Fruit fly (Drosophila melanogaster) whole organism, pupa: Measurements from ENCODE around the gene Acp36DE.

Experiments used
- CG10348 ChIP-seq: fragments of 200-800 bp; sonication (Bioruptor generic); IDR thresholded peaks from 2 replicates; pipeline ENCODE4 v1.3.6; 2022; ENCODE audit warnings: missing biosample characterization, missing genetic modification characterization
- CG12605 ChIP-seq: fragments of 200-800 bp; sonication (Bioruptor generic); IDR thresholded peaks from 2 replicates; pipeline ENCODE4 v1.3.6; 2022; ENCODE audit warnings: missing biosample characterization, missing genetic modification characterization
- CG13204 ChIP-seq: fragments of 200-800 bp; sonication (Bioruptor generic); optimal IDR thresholded peaks from 2 replicates; lab custom pipeline; 2018; ENCODE audit warnings: missing biosample characterization, mild to moderate bottlenecking, missing genetic modification characterization, moderate library complexity
- CG14655 ChIP-seq: fragments of 200-800 bp; sonication (Bioruptor generic); optimal IDR thresholded peaks from 3 replicates; lab custom pipeline; 2017; ENCODE audit warnings: mild to moderate bottlenecking, missing biosample characterization, missing genetic modification reagents, missing genetic modification characterization
- CG15710 ChIP-seq: fragments of 200-800 bp; sonication (Bioruptor generic); optimal IDR thresholded peaks from 2 replicates; lab custom pipeline; 2018; ENCODE audit warnings: missing biosample characterization, mild to moderate bottlenecking, missing genetic modification characterization, moderate library complexity
- CG17806 ChIP-seq: fragments of 200-800 bp; sonication (Bioruptor generic); optimal IDR thresholded peaks from 2 replicates; lab custom pipeline; 2018; ENCODE audit warnings: missing biosample characterization, mild to moderate bottlenecking, missing genetic modification characterization, moderate library complexity
- CG32121 ChIP-seq: fragments of 200-800 bp; sonication (Bioruptor generic); IDR thresholded peaks from 2 replicates; pipeline ENCODE4 v1.3.6; 2022; ENCODE audit warnings: missing biosample characterization, missing genetic modification characterization
- CG34367 ChIP-seq: fragments of 200-800 bp; sonication (Bioruptor generic); optimal IDR thresholded peaks from 2 replicates; lab custom pipeline; 2018; ENCODE audit warnings: missing biosample characterization, mild to moderate bottlenecking, missing genetic modification characterization
- CG4496 ChIP-seq: fragments of 200-800 bp; sonication (Bioruptor generic); IDR thresholded peaks from 3 replicates; pipeline ENCODE4 v1.3.6; 2022; ENCODE audit warnings: missing biosample characterization, missing genetic modification characterization
- CG8159 ChIP-seq: fragments of 200-800 bp; sonication (Bioruptor generic); optimal IDR thresholded peaks from 3 replicates; lab custom pipeline; 2018; ENCODE audit warnings: missing biosample characterization, mild to moderate bottlenecking, missing genetic modification characterization, moderate library complexity
- CG8301 ChIP-seq: fragments of 200-800 bp; sonication (Bioruptor generic); optimal IDR thresholded peaks from 2 replicates; lab custom pipeline; 2018; ENCODE audit warnings: missing biosample characterization, mild to moderate bottlenecking, missing genetic modification characterization
- CG9948 ChIP-seq: fragments of 200-800 bp; sonication (Bioruptor generic); optimal IDR thresholded peaks from 2 replicates; lab custom pipeline; 2018; ENCODE audit warnings: missing biosample characterization, mild to moderate bottlenecking, missing genetic modification characterization, moderate library complexity
- D1 ChIP-seq: fragments of 200-800 bp; sonication (Bioruptor generic); optimal IDR thresholded peaks from 2 replicates; lab custom pipeline; 2018; ENCODE audit warnings: missing biosample characterization, mild to moderate bottlenecking, missing genetic modification characterization, moderate library complexity
- EcR ChIP-seq: fragments of 200-800 bp; sonication (Bioruptor generic); optimal IDR thresholded peaks from 3 replicates; lab custom pipeline; 2019; ENCODE audit warnings: missing biosample characterization, missing genetic modification characterization, mild to moderate bottlenecking, moderate library complexity, missing genetic modification reagents
- Ets98B ChIP-seq: fragments of 200-800 bp; sonication (Bioruptor generic); IDR thresholded peaks from 2 replicates; pipeline ENCODE4 v1.3.6; 2022; ENCODE audit warnings: missing biosample characterization, missing genetic modification characterization
- Pif1A ChIP-seq: fragments of 200-800 bp; sonication (Bioruptor generic); optimal IDR thresholded peaks from 3 replicates; lab custom pipeline; 2016; ENCODE audit warnings: missing biosample characterization, missing genetic modification characterization
- Pif1B ChIP-seq: fragments of 200-800 bp; sonication (Bioruptor generic); optimal IDR thresholded peaks from 3 replicates; lab custom pipeline; 2016; ENCODE audit warnings: missing biosample characterization, missing genetic modification characterization
- Snoo ChIP-seq: fragments of 200-800 bp; sonication (Bioruptor generic); optimal IDR thresholded peaks from 3 replicates; lab custom pipeline; 2017; ENCODE audit warnings: missing biosample characterization, mild to moderate bottlenecking, missing genetic modification characterization, inconsistent platforms
- fd96Ca ChIP-seq: fragments of 200-800 bp; sonication (Bioruptor generic); IDR thresholded peaks from 3 replicates; pipeline ENCODE4 v1.3.6; 2022; ENCODE audit warnings: missing biosample characterization, missing genetic modification characterization
- gl ChIP-seq: fragments of 200-800 bp; sonication (Bioruptor generic); optimal IDR thresholded peaks from 2 replicates; lab custom pipeline; 2018; ENCODE audit warnings: missing biosample characterization, mild to moderate bottlenecking, missing genetic modification characterization
- rn ChIP-seq: fragments of 200-800 bp; sonication (Bioruptor generic); IDR thresholded peaks from 2 replicates; pipeline ENCODE4 v1.3.6; 2022; ENCODE audit warnings: missing biosample characterization, missing genetic modification characterization

The Acp36DE gene

dm6 chr2L:18328737-18329136 lies 30.1 kb downstream of the Acp36DE start:
- TF ChIP-seq CG9948 (tag; lab: Kevin White, UChicago) (peak; percentile 58), CG8301 (tag; lab: Kevin White, UChicago) (peak; percentile 77), EcR (GFP tag; lab: Kevin White, UChicago) (no peak), rn (peak; percentile 71), CG4496 (GFP tag; lab: Robert Waterston, UW) (peak; percentile 91), CG13204 (GFP tag; lab: Kevin White, UChicago) (no peak), D1 (no peak), CG34367 (peak; percentile 21), CG17806 (tag; lab: Kevin White, UChicago) (peak; percentile 60), CG14655 (GFP tag; lab: Kevin White, UChicago) (peak; percentile 76), CG32121 (GFP tag; lab: Robert Waterston, UW) (peak; percentile 71), Snoo (peak; percentile 29), gl (tag; lab: Kevin White, UChicago) (no peak), Pif1B (GFP tag; lab: Kevin White, UChicago) (peak; percentile 24), fd96Ca (GFP tag; lab: Robert Waterston, UW) (peak; percentile 88), CG15710 (tag; lab: Kevin White, UChicago) (peak; percentile 44), Ets98B (peak; percentile 71), Pif1A (GFP tag; lab: Kevin White, UChicago) (peak; percentile 62), CG8159 (tag; lab: Kevin White, UChicago) (peak; percentile 44), CG10348 (GFP tag; lab: Robert Waterston, UW) (no peak), CG12605 (peak; percentile 35; the same call in 1 of the 2 replicates)

dm6 chr2L:18327592-18328078 lies 31.2 kb downstream of the Acp36DE start:
- TF ChIP-seq EcR (GFP tag; lab: Kevin White, UChicago) = no peak
- TF ChIP-seq CG13204 (GFP tag; lab: Kevin White, UChicago) = peak; percentile 83
- no peak; the same call in none of the 2 replicates for TF ChIP-seq rn
- peak; percentile 86 for TF ChIP-seq CG8159 (tag; lab: Kevin White, UChicago)
- peak; percentile 78 for TF ChIP-seq CG17806 (tag; lab: Kevin White, UChicago)
- peak; percentile 79 for TF ChIP-seq Snoo
- peak; percentile 84 for TF ChIP-seq CG15710 (tag; lab: Kevin White, UChicago)
- peak; percentile 30 for TF ChIP-seq CG14655 (GFP tag; lab: Kevin White, UChicago)
- peak; percentile 62 for TF ChIP-seq Ets98B
- TF ChIP-seq D1 = peak; percentile 27
- TF ChIP-seq CG10348 (GFP tag; lab: Robert Waterston, UW) = no peak; the same call in 1 of the 2 replicates
- peak; percentile 70 for TF ChIP-seq CG9948 (tag; lab: Kevin White, UChicago)
- TF ChIP-seq CG32121 (GFP tag; lab: Robert Waterston, UW) = peak; percentile 69
- peak; percentile 83; the same call in 1 of the 2 replicates for TF ChIP-seq CG12605
- TF ChIP-seq CG34367 = peak; percentile 87
- TF ChIP-seq gl (tag; lab: Kevin White, UChicago) = peak; percentile 86
- TF ChIP-seq Pif1A (GFP tag; lab: Kevin White, UChicago) = peak; percentile 89
- no peak for TF ChIP-seq CG8301 (tag; lab: Kevin White, UChicago)
- TF ChIP-seq CG4496 (GFP tag; lab: Robert Waterston, UW) = peak; percentile 83
- TF ChIP-seq Pif1B (GFP tag; lab: Kevin White, UChicago) = peak; percentile 90
- peak; percentile 63; the same call in 1 of the 3 replicates for TF ChIP-seq fd96Ca (GFP tag; lab: Robert Waterston, UW)

- TF ChIP-seq fd96Ca (GFP tag; lab: Robert Waterston, UW) = no peak
- peak; percentile 70 for TF ChIP-seq EcR (GFP tag; lab: Kevin White, UChicago)
- no peak for TF ChIP-seq gl (tag; lab: Kevin White, UChicago)
Observed at dm6 chr2L:18327007-18327406, 31.8 kb downstream of the Acp36DE start.

DNA sequence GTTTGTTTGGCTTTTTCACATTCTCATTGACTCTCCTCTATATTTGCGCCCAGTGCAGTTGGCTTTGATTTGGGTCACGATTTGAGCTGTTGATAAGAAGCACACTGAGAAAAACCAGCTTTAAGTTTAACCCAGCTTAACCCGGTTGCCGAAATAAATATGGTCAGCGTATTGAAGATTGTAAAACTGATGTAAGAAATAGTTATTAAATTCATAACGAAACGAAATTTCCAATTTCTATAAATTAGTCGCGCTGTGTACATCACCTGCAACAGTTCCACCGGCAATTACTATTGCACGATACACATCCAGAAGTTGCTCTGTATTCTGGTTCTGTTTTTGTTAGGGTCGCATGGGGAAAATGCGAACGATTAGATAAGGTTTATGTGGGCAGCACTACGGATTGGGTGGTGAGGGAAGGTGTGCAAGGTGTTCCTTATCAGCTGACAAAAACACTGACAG lies 33.7 kb downstream of the Acp36DE start:
- TF ChIP-seq CG17806 (tag; lab: Kevin White, UChicago) = peak; percentile 44
- no peak for TF ChIP-seq EcR (GFP tag; lab: Kevin White, UChicago)
- TF ChIP-seq CG10348 (GFP tag; lab: Robert Waterston, UW) = no peak
- peak; percentile 9 for TF ChIP-seq CG34367
- TF ChIP-seq Pif1B (GFP tag; lab: Kevin White, UChicago) = no peak
- peak; percentile 63 for TF ChIP-seq CG14655 (GFP tag; lab: Kevin White, UChicago)
- peak; percentile 40 for TF ChIP-seq CG15710 (tag; lab: Kevin White, UChicago)
- peak; percentile 52 for TF ChIP-seq Ets98B
- peak; percentile 38 for TF ChIP-seq CG9948 (tag; lab: Kevin White, UChicago)
- peak; percentile 39 for TF ChIP-seq CG8159 (tag; lab: Kevin White, UChicago)
- TF ChIP-seq CG12605 = peak; percentile 43; the same call in 1 of the 2 replicates
- peak; percentile 77; the same call in 2 of the 3 replicates for TF ChIP-seq CG4496 (GFP tag; lab: Robert Waterston, UW)
- peak; percentile 59; the same call in 1 of the 2 replicates for TF ChIP-seq rn
- TF ChIP-seq CG8301 (tag; lab: Kevin White, UChicago) = peak; percentile 69
- peak; percentile 46 for TF ChIP-seq Pif1A (GFP tag; lab: Kevin White, UChicago)
- TF ChIP-seq D1 = no peak
- no peak for TF ChIP-seq gl (tag; lab: Kevin White, UChicago)
- peak; percentile 83 for TF ChIP-seq fd96Ca (GFP tag; lab: Robert Waterston, UW)
- no peak for TF ChIP-seq CG13204 (GFP tag; lab: Kevin White, UChicago)
- peak; percentile 50 for TF ChIP-seq Snoo
- TF ChIP-seq CG32121 (GFP tag; lab: Robert Waterston, UW) = peak; percentile 80

- TF ChIP-seq CG15710 (tag; lab: Kevin White, UChicago) (no peak), CG17806 (tag; lab: Kevin White, UChicago) (no peak), Snoo (no peak), rn (no peak), Pif1B (GFP tag; lab: Kevin White, UChicago) (no peak), fd96Ca (GFP tag; lab: Robert Waterston, UW) (no peak), gl (tag; lab: Kevin White, UChicago) (no peak), Pif1A (GFP tag; lab: Kevin White, UChicago) (no peak)
Observed at dm6 chr2L:18320933-18321332, 37.9 kb downstream of the Acp36DE start.
